Fruit fly (Drosophila melanogaster): ENCODE results near the gene CG14050.

Gene CG14050

DNA sequence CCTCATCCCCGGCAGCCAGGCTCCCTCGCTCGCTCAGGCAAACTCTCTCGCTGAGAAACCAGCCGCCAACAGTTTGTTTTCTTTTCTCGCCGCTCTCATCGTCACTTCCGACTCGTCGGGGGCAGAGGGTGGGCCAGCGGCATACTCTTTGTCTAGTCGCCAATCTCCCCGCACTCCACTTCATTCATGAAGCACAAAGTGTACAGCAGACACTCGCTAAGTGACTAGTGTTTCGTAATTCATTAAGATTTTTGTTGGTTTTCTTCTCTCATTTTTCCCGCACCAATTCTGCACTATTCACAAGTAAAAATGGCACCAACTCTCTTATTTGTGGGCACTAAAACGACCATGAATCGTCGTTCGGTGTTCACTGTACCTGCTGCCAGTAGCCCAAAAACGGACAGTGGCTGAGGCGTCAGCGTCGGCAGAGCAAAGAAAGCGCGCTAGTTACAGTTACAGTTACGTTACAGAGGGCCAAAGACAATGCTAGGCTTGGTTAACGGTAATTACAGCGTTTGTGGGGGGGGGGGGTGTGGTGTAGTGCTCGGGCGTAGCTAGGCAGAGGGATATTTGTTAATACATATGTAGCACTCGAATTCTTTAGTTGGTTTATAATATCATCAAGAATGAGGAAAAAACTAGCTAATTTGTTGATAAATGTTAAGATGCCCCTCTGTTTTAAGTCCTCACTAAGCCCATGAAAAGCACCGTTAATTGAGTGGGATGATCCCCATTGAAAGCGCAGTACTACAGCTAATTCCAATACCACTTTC is 28.4 kb downstream of the CG14050 start (continued):
- TF ChIP-seq Sry-β (GFP tag; optimal IDR thresholded peaks at IDR 0.05): peak; percentile 68
- TF ChIP-seq fd96Cb (tag; optimal IDR thresholded peaks at IDR 0.05): peak; percentile 99
- TF ChIP-seq row (GFP tag; IDR thresholded peaks at IDR 0.05): peak; percentile 99
- TF ChIP-seq CG4854 (GFP tag; optimal IDR thresholded peaks at IDR 0.05): peak; percentile 98
- no peak for TF ChIP-seq mld (GFP tag; IDR thresholded peaks at IDR 0.05; ENCODE audit: partially characterized antibody)
- peak; percentile 93 for TF ChIP-seq CG7357 (GFP tag; IDR thresholded peaks at IDR 0.05)
- peak; percentile 97 for TF ChIP-seq MTF-1 (GFP tag; optimal IDR thresholded peaks at IDR 0.05; ENCODE audit: borderline replicate concordance)
- peak; percentile 93 for TF ChIP-seq Myb (GFP tag; optimal IDR thresholded peaks at IDR 0.05)
- peak; percentile 99 for TF ChIP-seq dysf (GFP tag; IDR thresholded peaks at IDR 0.05)
- no peak for TF ChIP-seq zen2 (GFP tag; IDR thresholded peaks at IDR 0.05; ENCODE audit: partially characterized antibody)
- TF ChIP-seq Oaz (GFP tag; IDR thresholded peaks at IDR 0.05): peak; percentile 95
- TF ChIP-seq scrt (GFP tag; optimal IDR thresholded peaks at IDR 0.05): peak; percentile 96
- peak; percentile 98 for TF ChIP-seq CG1792 (GFP tag; optimal IDR thresholded peaks at IDR 0.05)
- peak; percentile 41 for TF ChIP-seq gfzf (GFP tag; optimal IDR thresholded peaks at IDR 0.05)
- peak; percentile 99 for TF ChIP-seq CG12071 (GFP tag; optimal IDR thresholded peaks at IDR 0.05)
- TF ChIP-seq Doc3 (GFP tag; IDR thresholded peaks at IDR 0.05; ENCODE audit: partially characterized antibody): no peak
- no peak for TF ChIP-seq CG42726 (GFP tag; IDR thresholded peaks at IDR 0.05; ENCODE audit: partially characterized antibody)
- TF ChIP-seq pho (GFP tag; optimal IDR thresholded peaks at IDR 0.05): peak; percentile 97
- TF ChIP-seq CG8478 (optimal IDR thresholded peaks at IDR 0.05): no peak
- peak; percentile 98 for TF ChIP-seq sens-2 (GFP tag; IDR thresholded peaks at IDR 0.05)
- peak; percentile 97 for TF ChIP-seq tup (GFP tag; optimal IDR thresholded peaks at IDR 0.05)
- peak; percentile 96 for TF ChIP-seq CG3281 (GFP tag; optimal IDR thresholded peaks at IDR 0.05)
- TF ChIP-seq CG2129 (GFP tag; IDR thresholded peaks at IDR 0.05; ENCODE audit: partially characterized antibody): no peak
- peak; percentile 95 for TF ChIP-seq CG13775 (GFP tag; optimal IDR thresholded peaks at IDR 0.05)
- TF ChIP-seq jumu (GFP tag; optimal IDR thresholded peaks at IDR 0.05): peak; percentile 99
- TF ChIP-seq sob (GFP tag; IDR thresholded peaks at IDR 0.05): peak; percentile 98
- peak; percentile 99 for TF ChIP-seq HmgD (GFP tag; optimal IDR thresholded peaks at IDR 0.05)
- TF ChIP-seq NfI (GFP tag; optimal IDR thresholded peaks at IDR 0.05): peak; percentile 99
- TF ChIP-seq Atf3 (GFP tag; optimal IDR thresholded peaks at IDR 0.05): peak; percentile 98
- TF ChIP-seq otp (GFP tag; IDR thresholded peaks at IDR 0.05): peak; percentile 99
- TF ChIP-seq CG2202 (tag; optimal IDR thresholded peaks at IDR 0.05): peak; percentile 95
- peak; percentile 78 for TF ChIP-seq MESR4 (GFP tag; optimal IDR thresholded peaks at IDR 0.05)
- TF ChIP-seq Adf1 (GFP tag; IDR thresholded peaks at IDR 0.05): peak; percentile 98
- peak; percentile 99 for TF ChIP-seq repo (GFP tag; optimal IDR thresholded peaks at IDR 0.05)
- no peak for TF ChIP-seq CG14860 (GFP tag; IDR thresholded peaks at IDR 0.05; ENCODE audit: partially characterized antibody)
- TF ChIP-seq trh (GFP tag; optimal IDR thresholded peaks at IDR 0.05): peak; percentile 96
- peak; percentile 97 for TF ChIP-seq ab (GFP tag; optimal IDR thresholded peaks at IDR 0.05)
- peak; percentile 99 for TF ChIP-seq Chrac-16 (GFP tag; optimal IDR thresholded peaks at IDR 0.05)
- TF ChIP-seq CG11560 (tag; IDR thresholded peaks at IDR 0.05): peak; percentile 92
- peak; percentile 99 for TF ChIP-seq CG18599 (GFP tag; optimal IDR thresholded peaks at IDR 0.05)
- TF ChIP-seq amos (GFP tag; IDR thresholded peaks at IDR 0.05; ENCODE audit: partially characterized antibody): no peak
- TF ChIP-seq cwo (GFP tag; optimal IDR thresholded peaks at IDR 0.05): peak; percentile 97
- peak; percentile 97 for TF ChIP-seq CG10543 (GFP tag; optimal IDR thresholded peaks at IDR 0.05)
- TF ChIP-seq CG10654 (GFP tag; optimal IDR thresholded peaks at IDR 0.05): peak; percentile 99
- TF ChIP-seq NC2α (GFP tag; optimal IDR thresholded peaks at IDR 0.05): peak; percentile 98
- peak; percentile 99 for TF ChIP-seq ci (GFP tag; IDR thresholded peaks at IDR 0.05)
- peak; percentile 93 for TF ChIP-seq dmrt11E (tag; optimal IDR thresholded peaks at IDR 0.05)
- TF ChIP-seq caup (GFP tag; optimal IDR thresholded peaks at IDR 0.05; ENCODE audit: severe bottlenecking): peak; percentile 97
